Fruit fly (Drosophila melanogaster) whole organism, wandering third instar larva: ENCODE results near the gene Ms.

Experiments
- Abd-B ChIP-seq: fragments of >200 bp; optimal IDR thresholded peaks from 2 replicates; lab custom pipeline; 2017; ENCODE audit warnings: missing biosample characterization, missing genetic modification characterization
- CG32264 ChIP-seq: fragments of 200-800 bp; sonication (Bioruptor generic); optimal IDR thresholded peaks from 2 replicates; lab custom pipeline; 2016; ENCODE audit warnings: missing biosample characterization, missing genetic modification characterization
- CG9705 ChIP-seq: fragments of 200-800 bp; sonication (Bioruptor generic); optimal IDR thresholded peaks from 2 replicates; lab custom pipeline; 2018; ENCODE audit warnings: missing biosample characterization, mild to moderate bottlenecking, missing genetic modification characterization
- CrebA ChIP-seq: fragments of 200-800 bp; sonication (Bioruptor generic); optimal IDR thresholded peaks from 2 replicates; lab custom pipeline; 2016; ENCODE audit warnings: missing biosample characterization, mild to moderate bottlenecking, missing genetic modification characterization, borderline replicate concordance
- Dif ChIP-seq: fragments of 200-275, 200-300 bp; sonication (Bioruptor generic); optimal IDR thresholded peaks from 2 replicates; lab custom pipeline; 2018; ENCODE audit warnings: missing biosample characterization, missing genetic modification characterization; ENCODE audit not compliant: partially characterized antibody
- HLH106 ChIP-seq: fragments of 200-800 bp; optimal IDR thresholded peaks from 3 replicates; lab custom pipeline; 2019; ENCODE audit warnings: missing biosample characterization, mild to moderate bottlenecking, missing genetic modification characterization, moderate library complexity
- Hnf4 ChIP-seq: fragments of 200-800 bp; sonication (Bioruptor generic); optimal IDR thresholded peaks from 2 replicates; lab custom pipeline; 2016; ENCODE audit warnings: missing biosample characterization, mild to moderate bottlenecking, missing genetic modification characterization
- Hr78 ChIP-seq: fragments of >200 bp; optimal IDR thresholded peaks from 2 replicates; lab custom pipeline; 2017; ENCODE audit warnings: missing biosample characterization, missing genetic modification characterization
- Hr83 ChIP-seq: fragments of 200-300 bp; sonication (Bioruptor generic); optimal IDR thresholded peaks from 2 replicates; lab custom pipeline; 2016; ENCODE audit warnings: missing biosample characterization, mild to moderate bottlenecking, missing genetic modification characterization, moderate library complexity; ENCODE audit not compliant: poor library complexity, severe bottlenecking
- Jra ChIP-seq: sonication (Bioruptor generic); optimal IDR thresholded peaks from 2 replicates; lab custom pipeline; 2016; ENCODE audit warnings: missing biosample characterization, missing genetic modification characterization
- Mio ChIP-seq: sonication (Bioruptor generic); optimal IDR thresholded peaks from 2 replicates; lab custom pipeline; 2016; ENCODE audit warnings: missing biosample characterization, missing genetic modification characterization
- Myc ChIP-seq: fragments of >200 bp; optimal IDR thresholded peaks from 2 replicates; lab custom pipeline; 2017
- N ChIP-seq: fragments of >200 bp; optimal IDR thresholded peaks from 2 replicates; lab custom pipeline; 2018; ENCODE audit warnings: missing biosample characterization, missing external identifiers, missing genetic modification characterization
- OdsH ChIP-seq: fragments of 200-800 bp; sonication (Bioruptor generic); optimal IDR thresholded peaks from 2 replicates; lab custom pipeline; 2016; ENCODE audit warnings: missing biosample characterization, mild to moderate bottlenecking, missing genetic modification characterization
- Rel ChIP-seq, 2 experiments: fragments of 200-800 bp; sonication (Bioruptor generic) in 1 of 2; optimal IDR thresholded peaks; 2 replicates in 1 of 2; 3 replicates in 1 of 2; lab custom pipeline; 2016 to 2019; ENCODE audit warnings: mild to moderate bottlenecking in 2 of 2, missing biosample characterization in 2 of 2, missing genetic modification characterization in 2 of 2, moderate library complexity in 1 of 2
- Sp1 ChIP-seq: fragments of 200-800 bp; sonication (Bioruptor generic); optimal IDR thresholded peaks from 3 replicates; lab custom pipeline; 2019; ENCODE audit warnings: missing biosample characterization, mild to moderate bottlenecking, missing genetic modification characterization, moderate library complexity
- Vsx2 ChIP-seq: fragments of 200-300, 225-300 bp; sonication (Bioruptor generic); optimal IDR thresholded peaks from 2 replicates; lab custom pipeline; 2018; ENCODE audit warnings: missing biosample characterization, missing genetic modification characterization; ENCODE audit not compliant: partially characterized antibody
- br ChIP-seq: fragments of 200-800 bp; sonication (Bioruptor generic); optimal IDR thresholded peaks from 2 replicates; lab custom pipeline; 2016; ENCODE audit warnings: missing biosample characterization, missing genetic modification characterization
- dsf ChIP-seq: sonication (Bioruptor generic); optimal IDR thresholded peaks from 2 replicates; lab custom pipeline; 2016; ENCODE audit warnings: missing biosample characterization, missing genetic modification characterization, borderline replicate concordance
- ey ChIP-seq: fragments of 200-800 bp; sonication (Bioruptor generic); optimal IDR thresholded peaks from 2 replicates; lab custom pipeline; 2016; ENCODE audit warnings: missing biosample characterization, missing genetic modification characterization
- foxo ChIP-seq, 2 experiments: fragments of 200-800 bp; sonication (Bioruptor generic); optimal IDR thresholded peaks; 2 replicates in 1 of 2; 3 replicates in 1 of 2; lab custom pipeline; 2016 to 2017; ENCODE audit warnings: missing biosample characterization in 2 of 2, missing genetic modification characterization in 2 of 2
- h ChIP-seq: fragments of 200-800 bp; sonication (Bioruptor generic); optimal IDR thresholded peaks from 3 replicates; lab custom pipeline; 2016; ENCODE audit warnings: missing biosample characterization, mild to moderate bottlenecking, missing genetic modification characterization
- jim ChIP-seq: fragments of 175-275, 200-325 bp; sonication (Bioruptor generic); optimal IDR thresholded peaks from 2 replicates; lab custom pipeline; 2016; ENCODE audit warnings: missing biosample characterization, mild to moderate bottlenecking, missing genetic modification characterization
- pan ChIP-seq: fragments of >200 bp; optimal IDR thresholded peaks from 2 replicates; lab custom pipeline; 2017
- psq ChIP-seq: fragments of 200-800 bp; sonication (Bioruptor generic); optimal IDR thresholded peaks from 3 replicates; lab custom pipeline; 2017; ENCODE audit warnings: missing biosample characterization, mild to moderate bottlenecking, missing genetic modification characterization, moderate library complexity
- sage ChIP-seq: fragments of 200-800 bp; sonication (Bioruptor generic); optimal IDR thresholded peaks from 2 replicates; lab custom pipeline; 2016; ENCODE audit warnings: missing biosample characterization, mild to moderate bottlenecking, missing genetic modification characterization
- sv ChIP-seq: fragments of 200-800 bp; sonication (Bioruptor generic); optimal IDR thresholded peaks from 3 replicates; lab custom pipeline; 2016; ENCODE audit warnings: missing biosample characterization, missing genetic modification characterization
- tai ChIP-seq: sonication (Bioruptor generic); optimal IDR thresholded peaks from 2 replicates; lab custom pipeline; 2016; ENCODE audit warnings: missing biosample characterization, missing genetic modification characterization
- usp ChIP-seq: fragments of >200 bp; optimal IDR thresholded peaks from 2 replicates; lab custom pipeline; 2017; ENCODE audit warnings: missing biosample characterization, missing genetic modification characterization
- woc ChIP-seq: sonication (Bioruptor generic); optimal IDR thresholded peaks from 2 replicates; lab custom pipeline; 2016; ENCODE audit warnings: missing biosample characterization, mild to moderate bottlenecking, missing genetic modification characterization

The Ms gene

DNA sequence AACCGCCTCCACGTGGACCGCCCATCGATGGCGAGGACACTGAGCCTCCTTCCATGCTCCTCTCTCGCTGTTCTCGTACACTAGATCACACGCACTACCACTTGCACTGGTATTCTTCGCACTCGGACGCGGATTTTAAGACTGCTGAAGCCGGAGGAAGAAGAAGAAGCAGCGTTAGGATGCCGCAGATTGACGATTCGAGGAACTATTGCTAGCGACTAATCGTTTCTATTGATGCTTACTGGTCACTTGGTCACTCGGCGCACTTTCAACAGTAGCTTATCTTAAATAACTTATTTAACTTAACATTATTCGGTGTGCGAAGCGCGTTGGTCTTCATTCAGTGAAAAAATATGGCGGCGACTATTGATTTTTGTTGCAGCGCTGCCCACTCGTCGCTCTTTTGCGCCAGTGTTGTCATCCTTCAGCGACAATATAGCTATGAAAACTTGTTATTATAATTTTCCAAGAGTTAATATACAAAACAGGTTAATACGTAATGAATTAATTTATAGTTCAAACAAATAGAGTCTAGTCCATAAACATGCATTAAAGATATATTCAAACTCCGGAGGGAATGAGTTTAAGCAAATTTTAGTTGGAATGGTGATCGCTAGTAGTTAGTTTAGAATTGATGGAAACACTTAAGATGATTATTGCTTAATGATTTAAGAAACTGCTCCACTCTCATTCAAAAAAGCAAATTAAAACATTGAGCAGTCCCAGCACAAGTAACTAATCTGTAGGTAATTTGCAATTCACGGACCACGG is 7.3 kb downstream of the Ms start, which contains the start of the genes CG5746 and CG6454:
Gene CG5746 (minus strand): TSS at position 372 of the 771 bp plus-strand sequence.
Gene CG6454 (plus strand): TSS at position 763 of the 771 bp plus-strand sequence.
- peak; percentile 54 for TF ChIP-seq psq (GFP tag; lab: Kevin White, UChicago)
- no peak for TF ChIP-seq usp (GFP tag; lab: Kevin White, UChicago)
- peak; percentile 56 for TF ChIP-seq sv
- TF ChIP-seq Sp1 (GFP tag; lab: Kevin White, UChicago) = no peak
- TF ChIP-seq CG32264 (GFP tag; lab: Kevin White, UChicago) = peak; percentile 37
- TF ChIP-seq CG9705 (GFP tag; lab: Kevin White, UChicago) = peak; percentile 45
- no peak for TF ChIP-seq br
- peak; percentile 87 for TF ChIP-seq Myc (lab: Kevin White, UChicago)
- TF ChIP-seq ey (GFP tag; lab: Kevin White, UChicago) = peak; percentile 59
- TF ChIP-seq Abd-B (GFP tag; lab: Kevin White, UChicago) = no peak
- TF ChIP-seq Rel (GFP tag; optimal IDR thresholded peaks at IDR 0.05; lab: Kevin White, UChicago) = no peak
- TF ChIP-seq Rel (tag; optimal IDR thresholded peaks at IDR 0.05; lab: Kevin White, UChicago) = no peak
- TF ChIP-seq N (GFP tag; lab: Kevin White, UChicago) = no peak
- TF ChIP-seq foxo (GFP tag; optimal IDR thresholded peaks at IDR 0.05; lab: Kevin White, UChicago) = no peak

DNA sequence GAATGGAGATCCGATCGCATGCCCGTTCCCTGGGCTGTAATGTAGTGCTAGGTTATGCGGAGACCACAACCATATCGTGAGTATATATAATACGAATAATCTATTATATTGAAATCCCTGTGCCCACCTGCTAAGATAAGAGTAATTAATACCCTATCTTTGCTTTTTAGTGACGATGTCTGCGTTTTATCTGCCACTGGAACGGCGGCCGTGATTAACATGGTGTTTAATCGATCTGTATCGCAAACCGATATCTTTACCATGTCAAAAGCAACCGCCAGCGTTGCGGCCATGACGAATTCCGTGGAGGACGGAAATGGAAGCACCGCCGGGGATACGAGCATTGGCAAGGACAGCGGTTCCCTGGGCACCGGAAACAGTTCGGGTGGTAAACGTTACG is 12.1 kb downstream of the Ms start:
- no peak for TF ChIP-seq br
- TF ChIP-seq CrebA (GFP tag; lab: Kevin White, UChicago) = no peak
- no peak for TF ChIP-seq Hr78 (GFP tag; lab: Kevin White, UChicago)
- no peak for TF ChIP-seq HLH106 (tag; lab: Kevin White, UChicago)
- TF ChIP-seq OdsH (GFP tag; lab: Kevin White, UChicago) = no peak
- no peak for TF ChIP-seq CG32264 (GFP tag; lab: Kevin White, UChicago)
- TF ChIP-seq foxo (GFP tag; optimal IDR thresholded peaks at IDR 0.05; lab: Kevin White, UChicago) = no peak
- TF ChIP-seq CG9705 (GFP tag; lab: Kevin White, UChicago) = no peak
- no peak for TF ChIP-seq pan (lab: Kevin White, UChicago)
- TF ChIP-seq Hnf4 = no peak
- TF ChIP-seq Myc (lab: Kevin White, UChicago) = no peak
- no peak for TF ChIP-seq Abd-B (GFP tag; lab: Kevin White, UChicago)
- TF ChIP-seq sv = no peak
- TF ChIP-seq ey (GFP tag; lab: Kevin White, UChicago) = no peak
- no peak for TF ChIP-seq jim

dm6 chr3R:24357698-24358097 is 16.3 kb downstream of the Ms start, which contains the start of gene Golgin84:
TSS of gene Golgin84 (minus strand) at chr3R:24357938.
- no peak for TF ChIP-seq sage
- TF ChIP-seq Hr83 (GFP tag; lab: Kevin White, UChicago) = no peak
- TF ChIP-seq dsf = no peak
- TF ChIP-seq woc (GFP tag; lab: Kevin White, UChicago) = no peak
- no peak for TF ChIP-seq Jra (GFP tag; lab: Kevin White, UChicago)
- TF ChIP-seq Dif (GFP tag; lab: Kevin White, UChicago) = no peak
- TF ChIP-seq Sp1 (GFP tag; lab: Kevin White, UChicago) = no peak
- TF ChIP-seq HLH106 (tag; lab: Kevin White, UChicago) = no peak
- no peak for TF ChIP-seq sv
- no peak for TF ChIP-seq CG32264 (GFP tag; lab: Kevin White, UChicago)
- no peak for TF ChIP-seq CrebA (GFP tag; lab: Kevin White, UChicago)
- TF ChIP-seq foxo (GFP tag; optimal IDR thresholded peaks at IDR 0.05; lab: Kevin White, UChicago) = no peak
- TF ChIP-seq jim = no peak
- no peak for TF ChIP-seq tai (GFP tag; lab: Kevin White, UChicago)
- TF ChIP-seq h (GFP tag; lab: Kevin White, UChicago) = no peak

dm6 chr3R:24359957-24360356 is 18.6 kb downstream of the Ms start, which contains the start of gene CG18528:
TSS of gene CG18528 (minus strand) at chr3R:24360144.
- TF ChIP-seq br (no peak), Mio (no peak), jim (no peak), Myc (lab: Kevin White, UChicago) (peak; percentile 57), Hr78 (GFP tag; lab: Kevin White, UChicago) (no peak), Vsx2 (GFP tag; lab: Kevin White, UChicago) (no peak)
